Fruit fly (Drosophila melanogaster) whole organism, wandering third instar larva: Measurements from ENCODE around the gene CG14454.

Source experiments
- CG9705 ChIP-seq: fragments of 200-800 bp; sonication (Bioruptor generic); optimal IDR thresholded peaks from 2 replicates; lab custom pipeline; 2018; ENCODE audit warnings: missing biosample characterization, mild to moderate bottlenecking, missing genetic modification characterization
- Dfd ChIP-seq: fragments of >200 bp; optimal IDR thresholded peaks from 2 replicates; lab custom pipeline; 2017; ENCODE audit warnings: missing biosample characterization, missing genetic modification characterization
- Hr78 ChIP-seq: fragments of >200 bp; optimal IDR thresholded peaks from 2 replicates; lab custom pipeline; 2017; ENCODE audit warnings: missing biosample characterization, missing genetic modification characterization
- Myc ChIP-seq: fragments of >200 bp; optimal IDR thresholded peaks from 2 replicates; lab custom pipeline; 2017
- OdsH ChIP-seq: fragments of 200-800 bp; sonication (Bioruptor generic); optimal IDR thresholded peaks from 2 replicates; lab custom pipeline; 2016; ENCODE audit warnings: missing biosample characterization, mild to moderate bottlenecking, missing genetic modification characterization
- Rel ChIP-seq, 2 experiments: fragments of 200-800 bp; sonication (Bioruptor generic) in 1 of 2; optimal IDR thresholded peaks; 2 replicates in 1 of 2; 3 replicates in 1 of 2; lab custom pipeline; 2016 to 2019; ENCODE audit warnings: mild to moderate bottlenecking in 2 of 2, missing biosample characterization in 2 of 2, missing genetic modification characterization in 2 of 2, moderate library complexity in 1 of 2
- br ChIP-seq: fragments of 200-800 bp; sonication (Bioruptor generic); optimal IDR thresholded peaks from 2 replicates; lab custom pipeline; 2016; ENCODE audit warnings: missing biosample characterization, missing genetic modification characterization
- fru ChIP-seq: fragments of 200-800 bp; sonication (Bioruptor generic); optimal IDR thresholded peaks from 3 replicates; lab custom pipeline; 2016; ENCODE audit warnings: missing biosample characterization, mild to moderate bottlenecking, missing genetic modification characterization
- pan ChIP-seq: fragments of >200 bp; optimal IDR thresholded peaks from 2 replicates; lab custom pipeline; 2017
- psq ChIP-seq: fragments of 200-800 bp; sonication (Bioruptor generic); optimal IDR thresholded peaks from 3 replicates; lab custom pipeline; 2017; ENCODE audit warnings: missing biosample characterization, mild to moderate bottlenecking, missing genetic modification characterization, moderate library complexity
- woc ChIP-seq: sonication (Bioruptor generic); optimal IDR thresholded peaks from 2 replicates; lab custom pipeline; 2016; ENCODE audit warnings: missing biosample characterization, mild to moderate bottlenecking, missing genetic modification characterization

DNA sequence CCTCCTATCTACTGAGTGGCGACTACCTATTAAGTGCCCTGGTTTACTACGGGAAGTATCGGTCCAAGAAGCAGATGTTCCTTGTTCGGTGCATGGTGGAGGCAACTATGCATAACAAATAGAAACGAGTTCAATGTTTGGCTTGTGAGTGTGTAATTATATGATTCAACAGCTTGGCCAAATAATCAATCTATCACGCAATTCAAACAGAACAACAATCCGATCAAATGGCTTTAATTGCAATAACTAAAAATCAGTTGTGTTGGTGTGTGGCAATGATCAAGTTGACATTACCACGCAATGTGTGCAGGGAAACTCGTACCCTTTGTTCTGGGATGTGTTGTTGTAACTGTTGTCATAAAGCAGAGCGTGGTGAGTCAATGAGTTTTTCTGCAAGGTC is 44.7 kb downstream of the CG14454 start, which contains the start of gene CG33769:
- TF ChIP-seq Rel (GFP tag; optimal IDR thresholded peaks at IDR 0.05; lab: Kevin White, UChicago) (no peak), Rel (tag; optimal IDR thresholded peaks at IDR 0.05; lab: Kevin White, UChicago) (no peak), CG9705 (GFP tag; lab: Kevin White, UChicago) (no peak), fru (GFP tag; lab: Kevin White, UChicago) (no peak), Myc (lab: Kevin White, UChicago) (no peak), woc (no peak), pan (lab: Kevin White, UChicago) (no peak), OdsH (GFP tag; lab: Kevin White, UChicago) (no peak), psq (GFP tag; lab: Kevin White, UChicago) (no peak), br (no peak), Hr78 (no peak), Dfd (GFP tag; lab: Kevin White, UChicago) (no peak)
